Worm (Caenorhabditis elegans) whole organism, late embryonic: ENCODE measurements around the gene R05G9.1.

ENCODE experiments used
- F13H6.1 ChIP-seq: sonication (generic microtip); optimal IDR thresholded peaks from 2 replicates; lab custom pipeline; 2016; ENCODE audit warnings: missing genetic modification characterization, missing compliant biosample characterization
- ama-1 ChIP-seq: fragments of 150-350 bp; optimal IDR thresholded peaks from 2 replicates; lab custom pipeline; 2014
- ceh-19 ChIP-seq: fragments of 200-800 bp; sonication (Bioruptor generic); optimal IDR thresholded peaks from 2 replicates; lab custom pipeline; 2018; ENCODE audit warnings: mild to moderate bottlenecking, missing genetic modification characterization, missing compliant biosample characterization
- ceh-30 ChIP-seq: fragments of 150-350 bp; optimal IDR thresholded peaks from 2 replicates; lab custom pipeline; 2014; ENCODE audit warnings: missing biosample characterization, missing genetic modification characterization
- ceh-34 ChIP-seq: sonication (generic microtip); optimal IDR thresholded peaks from 2 replicates; lab custom pipeline; 2016; ENCODE audit warnings: mild to moderate bottlenecking, missing genetic modification characterization, missing compliant biosample characterization
- ceh-45 ChIP-seq: fragments of 200-800 bp; sonication (Bioruptor generic); IDR thresholded peaks from 2 replicates; pipeline ENCODE4 v1.3.6; 2022; ENCODE audit warnings: missing genetic modification reagents, missing genetic modification characterization, missing compliant biosample characterization
- fkh-10 ChIP-seq: fragments of 150-350 bp; optimal IDR thresholded peaks from 2 replicates; lab custom pipeline; 2014; ENCODE audit warnings: missing biosample characterization, missing genetic modification reagents, missing genetic modification characterization
- hlh-30 ChIP-seq: sonication (generic microtip); optimal IDR thresholded peaks from 2 replicates; lab custom pipeline; 2017; ENCODE audit warnings: antibody characterized with exemption, missing genetic modification characterization, missing compliant biosample characterization; ENCODE audit not compliant: insufficient read depth
- lim-6 ChIP-seq: sonication (generic microtip); optimal IDR thresholded peaks from 2 replicates; lab custom pipeline; 2016; ENCODE audit warnings: missing genetic modification characterization, missing compliant biosample characterization
- lin-11 ChIP-seq: fragments of 200-800 bp; sonication (Bioruptor generic); optimal IDR thresholded peaks from 2 replicates; lab custom pipeline; 2018; ENCODE audit warnings: mild to moderate bottlenecking, missing genetic modification characterization, missing compliant biosample characterization
- pha-4 ChIP-seq: fragments of 150-350 bp; optimal IDR thresholded peaks from 2 replicates; lab custom pipeline; 2018; ENCODE audit warnings: missing biosample characterization, missing genetic modification reagents, missing genetic modification characterization
- rnt-1 ChIP-seq: sonication (generic microtip); optimal IDR thresholded peaks from 2 replicates; lab custom pipeline; 2016; ENCODE audit warnings: missing genetic modification characterization, missing compliant biosample characterization
- unc-86 ChIP-seq: sonication (generic microtip); optimal IDR thresholded peaks from 2 replicates; lab custom pipeline; 2016; ENCODE audit warnings: missing genetic modification characterization, missing compliant biosample characterization
- zip-5 ChIP-seq: sonication (generic microtip); optimal IDR thresholded peaks from 2 replicates; lab custom pipeline; 2016; ENCODE audit warnings: missing genetic modification characterization, missing compliant biosample characterization

DNA sequence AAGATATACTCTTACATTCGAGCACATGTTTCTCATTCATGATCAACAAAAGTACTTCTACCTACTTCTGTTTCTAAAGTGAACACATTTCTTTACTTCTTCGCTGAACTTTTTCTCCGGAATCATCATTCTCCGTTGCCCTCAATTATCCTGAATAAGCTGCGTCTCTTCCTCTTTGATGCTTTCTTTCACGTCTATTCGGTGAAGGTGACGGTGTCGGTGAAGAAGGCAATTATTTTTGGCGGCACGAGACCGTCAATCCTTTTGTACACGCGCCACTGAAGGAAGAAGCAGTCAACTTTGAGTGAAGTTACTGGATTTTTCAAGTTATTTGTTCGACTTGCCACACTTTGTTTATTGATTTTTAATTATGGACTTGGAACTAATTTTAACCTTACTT is 28.6 kb downstream of the R05G9.1 start, which contains the start of gene abch-1:
- TF ChIP-seq zip-5 (tag; lab: Kevin White, UChicago) (no peak), ceh-19 (GFP tag; lab: Kevin White, UChicago) (no peak), pha-4 (no peak), ceh-30 (tag; lab: Kevin White, UChicago) (no peak), F13H6.1 (tag; lab: Kevin White, UChicago) (no peak), ama-1 (lab: Kevin White, UChicago) (no peak), hlh-30 (tag; lab: Kevin White, UChicago) (no peak), unc-86 (no peak), fkh-10 (GFP tag; lab: Kevin White, UChicago) (no peak), lin-11 (tag; lab: Kevin White, UChicago) (no peak), ceh-45 (GFP tag; lab: Robert Waterston, UW) (no peak), rnt-1 (tag; lab: Kevin White, UChicago) (no peak), lim-6 (tag; lab: Kevin White, UChicago) (no peak), ceh-34 (tag; lab: Kevin White, UChicago) (no peak)
